Worm (Caenorhabditis elegans) whole organism, mixed stage, embryonic: ENCODE measurements around the gene F57B9.8.

ENCODE experiments used
- ham-2 ChIP-seq: fragments of 200-800 bp; sonication (Bioruptor generic); optimal IDR thresholded peaks from 2 replicates; lab custom pipeline; 2018; ENCODE audit warnings: mild to moderate bottlenecking, missing genetic modification characterization, missing compliant biosample characterization
- mep-1 ChIP-seq: fragments of 150-350 bp; optimal IDR thresholded peaks from 2 replicates; lab custom pipeline; 2017; ENCODE audit warnings: missing biosample characterization, missing genetic modification reagents, missing genetic modification characterization, inconsistent platforms
- nhr-12 ChIP-seq: fragments of 150-350 bp; optimal IDR thresholded peaks from 2 replicates; lab custom pipeline; 2014; ENCODE audit warnings: missing biosample characterization, missing genetic modification characterization
- snpc-4 ChIP-seq: fragments of 150-350 bp; optimal IDR thresholded peaks from 2 replicates; lab custom pipeline; 2014; ENCODE audit warnings: missing biosample characterization, missing genetic modification characterization
- sptf-1 ChIP-seq: sonication (generic microtip); optimal IDR thresholded peaks from 2 replicates; lab custom pipeline; 2017; ENCODE audit warnings: mild to moderate bottlenecking, missing genetic modification characterization, moderate library complexity, missing compliant biosample characterization

Gene F57B9.8

DNA sequence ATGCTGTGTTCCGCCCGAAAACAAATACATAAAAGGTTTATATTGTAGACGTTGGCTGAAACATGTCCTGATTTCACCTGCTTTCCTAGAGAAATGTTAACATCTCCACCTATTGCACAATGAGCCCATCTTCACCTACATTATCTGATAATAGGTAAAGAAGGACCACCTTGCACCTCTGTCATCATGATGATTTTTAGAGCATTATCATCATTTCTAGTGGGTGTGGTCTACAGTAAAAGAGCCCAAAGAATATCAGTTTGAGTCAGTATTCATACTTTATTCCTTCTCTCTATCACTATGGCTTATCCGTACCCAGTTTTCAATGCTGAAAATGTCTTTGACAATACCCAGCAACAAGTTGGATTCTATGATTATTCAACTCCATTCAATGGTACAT is 50.9 kb downstream of the F57B9.8 start, which contains the start of gene med-2:
TSS of gene med-2 (plus strand) at position 301 of the 400 bp plus-strand sequence.
- TF ChIP-seq nhr-12 (tag; lab: Kevin White, UChicago): no peak
- no peak for TF ChIP-seq snpc-4 (tag; lab: Kevin White, UChicago)
- TF ChIP-seq ham-2: no peak
- TF ChIP-seq sptf-1 (tag; lab: Kevin White, UChicago): no peak
- TF ChIP-seq mep-1 (tag; lab: Kevin White, UChicago): no peak
